In genomic region chr3R:14719380-14719779, dm6 we compare ENCODE assay signal across 4 fruit fly cellular contexts.
TF ChIP-seq lines count a peak whose summit lies in the region.

No protein-coding gene starts in this region.

- TF ChIP-seq CTCF in whole organism, embryonic (GFP tag; optimal IDR thresholded peaks at IDR 0.05; lab: Kevin White, UChicago): no peak

TF ChIP-seq in whole organism, adult, 20 proteins besides CTCF, POLR2A, EP300 and RAD21:
- TF ChIP-seq CG5204 (GFP tag; optimal IDR thresholded peaks at IDR 0.05; lab: Kevin White, UChicago) (no peak), CG7045 (GFP tag; optimal IDR thresholded peaks at IDR 0.05; lab: Kevin White, UChicago) (no peak), toe (GFP tag; optimal IDR thresholded peaks at IDR 0.05; lab: Kevin White, UChicago) (no peak), tj (GFP tag; optimal IDR thresholded peaks at IDR 0.05; lab: Kevin White, UChicago) (peak; percentile 21), bab1 (GFP tag; optimal IDR thresholded peaks at IDR 0.05; lab: Kevin White, UChicago) (no peak)
TF ChIP-seq in whole organism, adult: peak in this region for 1.

TF ChIP-seq in whole organism, embryonic, 481 proteins besides CTCF, POLR2A, EP300 and RAD21:
- TF ChIP-seq btn (GFP tag; optimal IDR thresholded peaks at IDR 0.05; lab: Kevin White, UChicago) (no peak), Med (GFP tag; lab: Kevin White, UChicago) (peak; percentile 27), grau (tag; optimal IDR thresholded peaks at IDR 0.05; lab: Kevin White, UChicago) (peak; percentile 75), nom (GFP tag; optimal IDR thresholded peaks at IDR 0.05; lab: Kevin White, UChicago) (peak; percentile 66), CG4360 (GFP tag; IDR thresholded peaks at IDR 0.05; lab: Robert Waterston, UW) (peak; percentile 78), bsh (GFP tag; optimal IDR thresholded peaks at IDR 0.05; lab: Kevin White, UChicago) (peak in 1 of 2 experiments; percentile 68), Drgx (GFP tag; IDR thresholded peaks at IDR 0.05; lab: Robert Waterston, UW) (peak; percentile 88), esg (GFP tag; conservative IDR thresholded peaks at IDR 0.05; lab: Robert Waterston, UW) (no peak), dmrt99B (tag; optimal IDR thresholded peaks at IDR 0.05; lab: Kevin White, UChicago) (no peak)

TF ChIP-seq in whole organism, prepupa, 60 proteins besides CTCF, POLR2A, EP300 and RAD21 (continues in another document):
- TF ChIP-seq CG10669 (GFP tag; optimal IDR thresholded peaks at IDR 0.05; lab: Kevin White, UChicago): peak; percentile 72
- peak; percentile 24 for TF ChIP-seq esn (GFP tag; optimal IDR thresholded peaks at IDR 0.05; lab: Kevin White, UChicago)
- peak; percentile 79 for TF ChIP-seq CG6808 (GFP tag; optimal IDR thresholded peaks at IDR 0.05; lab: Kevin White, UChicago)
- TF ChIP-seq CG8632 (GFP tag; optimal IDR thresholded peaks at IDR 0.05; lab: Kevin White, UChicago): peak; percentile 48
- peak; percentile 59; the same call in 1 of the 2 replicates for TF ChIP-seq CG11294 (GFP tag; IDR thresholded peaks at IDR 0.05; lab: Robert Waterston, UW)
- peak; percentile 82 for TF ChIP-seq Lpt (GFP tag; optimal IDR thresholded peaks at IDR 0.05; lab: Kevin White, UChicago)
- peak; percentile 89 for TF ChIP-seq eg (GFP tag; IDR thresholded peaks at IDR 0.05; lab: Robert Waterston, UW)
- TF ChIP-seq dac (GFP tag; optimal IDR thresholded peaks at IDR 0.05; lab: Kevin White, UChicago): peak; percentile 88
- peak; percentile 19 for TF ChIP-seq svp (GFP tag; lab: Kevin White, UChicago)
- peak; percentile 66 to 72 for TF ChIP-seq ss (GFP tag; optimal IDR thresholded peaks at IDR 0.05; lab: Kevin White, UChicago)
- peak; percentile 3 for TF ChIP-seq CG31627 (GFP tag; optimal IDR thresholded peaks at IDR 0.05; lab: Kevin White, UChicago)
- no peak for TF ChIP-seq CG8319 (GFP tag; optimal IDR thresholded peaks at IDR 0.05; lab: Kevin White, UChicago)
- peak; percentile 29 for TF ChIP-seq CG9139 (GFP tag; optimal IDR thresholded peaks at IDR 0.05; lab: Kevin White, UChicago)
- TF ChIP-seq pdm3 (GFP tag; optimal IDR thresholded peaks at IDR 0.05; lab: Kevin White, UChicago): peak; percentile 82
- peak; percentile 72 for TF ChIP-seq spab (GFP tag; optimal IDR thresholded peaks at IDR 0.05; lab: Kevin White, UChicago)
- peak; percentile 94 for TF ChIP-seq Eip78C (GFP tag; lab: Kevin White, UChicago)
- no peak for TF ChIP-seq vri (GFP tag; optimal IDR thresholded peaks at IDR 0.05; lab: Kevin White, UChicago)
- TF ChIP-seq CG6854 (GFP tag; optimal IDR thresholded peaks at IDR 0.05; lab: Kevin White, UChicago): no peak
- peak; percentile 73 for TF ChIP-seq CG11762 (GFP tag; optimal IDR thresholded peaks at IDR 0.05; lab: Kevin White, UChicago; ENCODE audit: insufficient read depth)
- peak; percentile 58 for TF ChIP-seq CG6792 (GFP tag; optimal IDR thresholded peaks at IDR 0.05; lab: Kevin White, UChicago)
- peak; percentile 72 for TF ChIP-seq CG10631 (GFP tag; optimal IDR thresholded peaks at IDR 0.05; lab: Kevin White, UChicago)
- peak; percentile 82 for TF ChIP-seq net (GFP tag; optimal IDR thresholded peaks at IDR 0.05; lab: Kevin White, UChicago)
- peak; percentile 84 for TF ChIP-seq CG3919 (GFP tag; optimal IDR thresholded peaks at IDR 0.05; lab: Kevin White, UChicago)
- TF ChIP-seq CG11902 (GFP tag; optimal IDR thresholded peaks at IDR 0.05; lab: Kevin White, UChicago): peak; percentile 37
- peak; percentile 78 for TF ChIP-seq Ets96B (tag; optimal IDR thresholded peaks at IDR 0.05; lab: Kevin White, UChicago)
- peak; percentile 25 for TF ChIP-seq topi (GFP tag; optimal IDR thresholded peaks at IDR 0.05; lab: Kevin White, UChicago)
- peak; percentile 21 for TF ChIP-seq Hr38 (GFP tag; optimal IDR thresholded peaks at IDR 0.05; lab: Kevin White, UChicago)
- TF ChIP-seq fd59A (GFP tag; optimal IDR thresholded peaks at IDR 0.05; lab: Kevin White, UChicago): peak; percentile 62
- peak; percentile 92 for TF ChIP-seq CG15336 (GFP tag; IDR thresholded peaks at IDR 0.05; lab: Robert Waterston, UW)
- TF ChIP-seq CG16779 (tag; optimal IDR thresholded peaks at IDR 0.05; lab: Kevin White, UChicago): peak; percentile 65
- no peak for TF ChIP-seq Sox15 (GFP tag; optimal IDR thresholded peaks at IDR 0.05; lab: Kevin White, UChicago)
- TF ChIP-seq acj6 (GFP tag; optimal IDR thresholded peaks at IDR 0.05; lab: Kevin White, UChicago): peak; percentile 72
- TF ChIP-seq fkh (GFP tag; optimal IDR thresholded peaks at IDR 0.05; lab: Kevin White, UChicago): no peak
- TF ChIP-seq Smox (GFP tag; optimal IDR thresholded peaks at IDR 0.05; lab: Kevin White, UChicago): no peak
- TF ChIP-seq cyc (GFP tag; optimal IDR thresholded peaks at IDR 0.05; lab: Kevin White, UChicago): peak; percentile 12
- TF ChIP-seq CG32006 (GFP tag; optimal IDR thresholded peaks at IDR 0.05; lab: Kevin White, UChicago): peak; percentile 94
- peak; percentile 67 for TF ChIP-seq Eip75B (GFP tag; optimal IDR thresholded peaks at IDR 0.05; lab: Kevin White, UChicago)
- peak; percentile 33 for TF ChIP-seq CG7368 (GFP tag; optimal IDR thresholded peaks at IDR 0.05; lab: Kevin White, UChicago)
- TF ChIP-seq Hr4 (GFP tag; optimal IDR thresholded peaks at IDR 0.05; lab: Kevin White, UChicago): peak; percentile 92

TF ChIP-seq in whole organism, pupa, 21 proteins besides CTCF, POLR2A, EP300 and RAD21:
- TF ChIP-seq CG15710 (tag; optimal IDR thresholded peaks at IDR 0.05; lab: Kevin White, UChicago): peak; percentile 72
- TF ChIP-seq gl (tag; optimal IDR thresholded peaks at IDR 0.05; lab: Kevin White, UChicago): peak; percentile 55
- TF ChIP-seq CG9948 (tag; optimal IDR thresholded peaks at IDR 0.05; lab: Kevin White, UChicago): peak; percentile 80
- TF ChIP-seq CG10348 (GFP tag; IDR thresholded peaks at IDR 0.05; lab: Robert Waterston, UW): peak; percentile 41
- TF ChIP-seq CG8159 (tag; optimal IDR thresholded peaks at IDR 0.05; lab: Kevin White, UChicago): peak; percentile 80
- peak; percentile 63 for TF ChIP-seq rn (GFP tag; IDR thresholded peaks at IDR 0.05; lab: Robert Waterston, UW)
- TF ChIP-seq Pif1A (GFP tag; optimal IDR thresholded peaks at IDR 0.05; lab: Kevin White, UChicago): peak; percentile 85
- TF ChIP-seq CG8301 (tag; optimal IDR thresholded peaks at IDR 0.05; lab: Kevin White, UChicago): peak; percentile 92
- peak; percentile 14 for TF ChIP-seq D1 (tag; optimal IDR thresholded peaks at IDR 0.05; lab: Kevin White, UChicago)
- TF ChIP-seq Ets98B (GFP tag; IDR thresholded peaks at IDR 0.05; lab: Robert Waterston, UW): peak; percentile 91
- peak; percentile 88 for TF ChIP-seq CG32121 (GFP tag; IDR thresholded peaks at IDR 0.05; lab: Robert Waterston, UW)
- TF ChIP-seq EcR (GFP tag; optimal IDR thresholded peaks at IDR 0.05; lab: Kevin White, UChicago): no peak
- TF ChIP-seq Snoo (tag; optimal IDR thresholded peaks at IDR 0.05; lab: Kevin White, UChicago): no peak
- TF ChIP-seq CG14655 (GFP tag; optimal IDR thresholded peaks at IDR 0.05; lab: Kevin White, UChicago): peak; percentile 91
- peak; percentile 62 for TF ChIP-seq CG13204 (GFP tag; optimal IDR thresholded peaks at IDR 0.05; lab: Kevin White, UChicago)
- TF ChIP-seq CG4496 (GFP tag; IDR thresholded peaks at IDR 0.05; lab: Robert Waterston, UW): peak; percentile 92
- TF ChIP-seq fd96Ca (GFP tag; IDR thresholded peaks at IDR 0.05; lab: Robert Waterston, UW): peak; percentile 91
- peak; percentile 78 for TF ChIP-seq Pif1B (GFP tag; optimal IDR thresholded peaks at IDR 0.05; lab: Kevin White, UChicago)
- peak; percentile 80 for TF ChIP-seq CG17806 (tag; optimal IDR thresholded peaks at IDR 0.05; lab: Kevin White, UChicago)
- TF ChIP-seq CG12605 (GFP tag; IDR thresholded peaks at IDR 0.05; lab: Robert Waterston, UW): peak; percentile 79
- TF ChIP-seq CG34367 (tag; optimal IDR thresholded peaks at IDR 0.05; lab: Kevin White, UChicago): peak; percentile 71
